Fruit fly (Drosophila melanogaster): ENCODE results near the gene RpS21.
A peak's percentile ranks its signal among the peaks of the same experiment; 100 is the strongest.

Gene RpS21

dm6 chr2L:2864601-2865000 lies 8.7 kb downstream of the RpS21 start (continued):
- TF ChIP-seq ind (GFP tag; optimal IDR thresholded peaks at IDR 0.05): no peak
- TF ChIP-seq Opbp (GFP tag; IDR thresholded peaks at IDR 0.05; ENCODE audit: partially characterized antibody): no peak
- no peak for TF ChIP-seq dmrt99B (tag; optimal IDR thresholded peaks at IDR 0.05)
- TF ChIP-seq sens (GFP tag): peak; percentile 65
- TF ChIP-seq CG2875 (GFP tag; optimal IDR thresholded peaks at IDR 0.05): peak; percentile 36
- TF ChIP-seq Antp (GFP tag; optimal IDR thresholded peaks at IDR 0.05): no peak
- no peak for TF ChIP-seq CG4617 (GFP tag; optimal IDR thresholded peaks at IDR 0.05; ENCODE audit: borderline replicate concordance)
- TF ChIP-seq Dek (tag; optimal IDR thresholded peaks at IDR 0.05): no peak
- no peak for TF ChIP-seq da (GFP tag; optimal IDR thresholded peaks at IDR 0.05)
- TF ChIP-seq tup (GFP tag; optimal IDR thresholded peaks at IDR 0.05): peak; percentile 17
- no peak for TF ChIP-seq CG5245 (GFP tag; optimal IDR thresholded peaks at IDR 0.05)
- TF ChIP-seq CG6175 (GFP tag; IDR thresholded peaks at IDR 0.05): no peak
- TF ChIP-seq ATbp (GFP tag; optimal IDR thresholded peaks at IDR 0.05): peak; percentile 70
- no peak for TF ChIP-seq ro (GFP tag; IDR thresholded peaks at IDR 0.05)
- TF ChIP-seq CG18476 (GFP tag; optimal IDR thresholded peaks at IDR 0.05): no peak
- TF ChIP-seq Doc2 (GFP tag; IDR thresholded peaks at IDR 0.05): no peak
- TF ChIP-seq row (GFP tag; IDR thresholded peaks at IDR 0.05): no peak
- peak; percentile 20 for TF ChIP-seq CG3407 (GFP tag; optimal IDR thresholded peaks at IDR 0.05)
- TF ChIP-seq CG12942 (GFP tag; optimal IDR thresholded peaks at IDR 0.05): no peak
- TF ChIP-seq Nf-YC (tag; optimal IDR thresholded peaks at IDR 0.05): no peak
- no peak for TF ChIP-seq hb (GFP tag; IDR thresholded peaks at IDR 0.05; ENCODE audit: partially characterized antibody)
- no peak for TF ChIP-seq Vsx1 (GFP tag; optimal IDR thresholded peaks at IDR 0.05)
- TF ChIP-seq CG16815 (GFP tag; optimal IDR thresholded peaks at IDR 0.05): no peak
- TF ChIP-seq CG31224 (GFP tag; IDR thresholded peaks at IDR 0.05): no peak
- no peak for TF ChIP-seq sug (tag; optimal IDR thresholded peaks at IDR 0.05)
- no peak for TF ChIP-seq ERR (GFP tag; optimal IDR thresholded peaks at IDR 0.05)
- no peak for TF ChIP-seq Lpt (GFP tag; optimal IDR thresholded peaks at IDR 0.05)
- TF ChIP-seq CG6813 (GFP tag; optimal IDR thresholded peaks at IDR 0.05): peak; percentile 68
- peak; percentile 40; the same call in 1 of the 2 replicates for TF ChIP-seq vvl (GFP tag; IDR thresholded peaks at IDR 0.05)
- TF ChIP-seq crp (GFP tag; optimal IDR thresholded peaks at IDR 0.05): no peak
- TF ChIP-seq CG5953 (GFP tag; IDR thresholded peaks at IDR 0.05): no peak
- TF ChIP-seq ap (GFP tag; IDR thresholded peaks at IDR 0.05): no peak
- TF ChIP-seq sr (GFP tag; IDR thresholded peaks at IDR 0.05): peak; percentile 21; the same call in 1 of the 3 replicates
- no peak for TF ChIP-seq YL-1 (GFP tag; optimal IDR thresholded peaks at IDR 0.05)
- no peak for TF ChIP-seq sd (tag; optimal IDR thresholded peaks at IDR 0.05)
- no peak for TF ChIP-seq CG31441 (GFP tag; IDR thresholded peaks at IDR 0.05)
- TF ChIP-seq CG4282 (GFP tag; optimal IDR thresholded peaks at IDR 0.05): no peak
- TF ChIP-seq CG10979 (tag; optimal IDR thresholded peaks at IDR 0.05): no peak
- TF ChIP-seq E2f1 (GFP tag; IDR thresholded peaks at IDR 0.05): no peak
- no peak for TF ChIP-seq CG4360 (GFP tag; IDR thresholded peaks at IDR 0.05)
- no peak for TF ChIP-seq CG10209 (GFP tag; optimal IDR thresholded peaks at IDR 0.05)
- TF ChIP-seq CG8281 (tag; optimal IDR thresholded peaks at IDR 0.05): no peak
- no peak for TF ChIP-seq Oaz (GFP tag; IDR thresholded peaks at IDR 0.05)
- no peak for TF ChIP-seq CG14441 (GFP tag; IDR thresholded peaks at IDR 0.05)
- no peak for TF ChIP-seq bowl (GFP tag; IDR thresholded peaks at IDR 0.05)
- no peak for TF ChIP-seq ttk (GFP tag; IDR thresholded peaks at IDR 0.05)
- no peak for TF ChIP-seq chn (GFP tag; optimal IDR thresholded peaks at IDR 0.05)
- TF ChIP-seq CG4820 (GFP tag; optimal IDR thresholded peaks at IDR 0.05): no peak
- no peak for TF ChIP-seq CG17912 (GFP tag; optimal IDR thresholded peaks at IDR 0.05)
- TF ChIP-seq ham (GFP tag; IDR thresholded peaks at IDR 0.05): no peak
- no peak for TF ChIP-seq CG12219 (GFP tag; optimal IDR thresholded peaks at IDR 0.05)
- peak; percentile 57 for TF ChIP-seq CG7987 (GFP tag; optimal IDR thresholded peaks at IDR 0.05)

Measured in whole organism, embryonic.